Worm (Caenorhabditis elegans) whole organism, mixed stage, embryonic: ENCODE data around the gene ZK809.8.
A peak's percentile ranks its signal among the peaks of the same experiment; 100 is the strongest.

Source experiments
- bed-3 ChIP-seq: fragments of 200-800 bp; sonication (Bioruptor generic); optimal IDR thresholded peaks from 3 replicates; lab custom pipeline; 2018; ENCODE audit warnings: mild to moderate bottlenecking, missing genetic modification characterization, moderate library complexity, missing compliant biosample characterization
- blmp-1 ChIP-seq: fragments of 150-350 bp; optimal IDR thresholded peaks from 2 replicates; lab custom pipeline; 2014; ENCODE audit warnings: missing biosample characterization, missing genetic modification characterization
- ceh-39 ChIP-seq: fragments of 150-350 bp; optimal IDR thresholded peaks from 2 replicates; lab custom pipeline; 2014; ENCODE audit warnings: missing biosample characterization, missing genetic modification characterization
- ceh-43 ChIP-seq: fragments of 200-800 bp; sonication (Bioruptor generic); optimal IDR thresholded peaks from 2 replicates; lab custom pipeline; 2018; ENCODE audit warnings: mild to moderate bottlenecking, missing genetic modification characterization, moderate library complexity, missing compliant biosample characterization
- ceh-83 ChIP-seq: fragments of 200-800 bp; sonication (Bioruptor generic); optimal IDR thresholded peaks from 2 replicates; lab custom pipeline; 2018; ENCODE audit warnings: mild to moderate bottlenecking, missing genetic modification characterization, missing compliant biosample characterization
- cnd-1 ChIP-seq: fragments of 200-800 bp; sonication (Bioruptor generic); optimal IDR thresholded peaks from 2 replicates; lab custom pipeline; 2018; ENCODE audit warnings: mild to moderate bottlenecking, missing genetic modification characterization, missing compliant biosample characterization
- drap-1 ChIP-seq: fragments of 200-800 bp; sonication (Bioruptor generic); optimal IDR thresholded peaks from 3 replicates; lab custom pipeline; 2018; ENCODE audit warnings: mild to moderate bottlenecking, missing genetic modification characterization, missing compliant biosample characterization
- elt-1 ChIP-seq: sonication (generic microtip); optimal IDR thresholded peaks from 2 replicates; lab custom pipeline; 2017; ENCODE audit warnings: missing genetic modification characterization, mild to moderate bottlenecking, missing compliant biosample characterization, antibody characterized with exemption, moderate library complexity, borderline replicate concordance; ENCODE audit not compliant: insufficient read depth
- flh-1 ChIP-seq: fragments of 200-800 bp; sonication (Bioruptor generic); optimal IDR thresholded peaks from 2 replicates; lab custom pipeline; 2018; ENCODE audit warnings: mild to moderate bottlenecking, missing genetic modification characterization, moderate library complexity, missing compliant biosample characterization
- ham-2 ChIP-seq: fragments of 200-800 bp; sonication (Bioruptor generic); optimal IDR thresholded peaks from 2 replicates; lab custom pipeline; 2018; ENCODE audit warnings: mild to moderate bottlenecking, missing genetic modification characterization, missing compliant biosample characterization
- lin-13 ChIP-seq: fragments of 150-350 bp; optimal IDR thresholded peaks from 2 replicates; lab custom pipeline; 2014; ENCODE audit warnings: missing biosample characterization, missing genetic modification characterization
- lin-32 ChIP-seq: fragments of 200-800 bp; sonication (Bioruptor generic); optimal IDR thresholded peaks from 2 replicates; lab custom pipeline; 2018; ENCODE audit warnings: mild to moderate bottlenecking, missing genetic modification characterization, missing compliant biosample characterization
- lsy-2 ChIP-seq: fragments of 150-350 bp; optimal IDR thresholded peaks from 2 replicates; lab custom pipeline; 2014; ENCODE audit warnings: missing biosample characterization, missing genetic modification characterization
- mab-5 ChIP-seq: fragments of 150-350 bp; optimal IDR thresholded peaks from 2 replicates; lab custom pipeline; 2014; ENCODE audit warnings: missing biosample characterization, missing genetic modification characterization
- mep-1 ChIP-seq: fragments of 150-350 bp; optimal IDR thresholded peaks from 2 replicates; lab custom pipeline; 2017; ENCODE audit warnings: missing biosample characterization, missing genetic modification reagents, missing genetic modification characterization, inconsistent platforms
- mls-2 ChIP-seq: sonication (generic microtip); optimal IDR thresholded peaks from 2 replicates; lab custom pipeline; 2016; ENCODE audit warnings: mild to moderate bottlenecking, missing genetic modification characterization, moderate library complexity, missing compliant biosample characterization
- nhr-2 ChIP-seq: fragments of 150-350 bp; optimal IDR thresholded peaks from 2 replicates; lab custom pipeline; 2014; ENCODE audit warnings: missing biosample characterization, missing genetic modification characterization
- pha-4 ChIP-seq: fragments of 150-350 bp; optimal IDR thresholded peaks from 2 replicates; lab custom pipeline; 2018; ENCODE audit warnings: missing biosample characterization, missing genetic modification reagents, missing genetic modification characterization
- sem-2 ChIP-seq: fragments of 200-800 bp; sonication (Bioruptor generic); optimal IDR thresholded peaks from 2 replicates; lab custom pipeline; 2018; ENCODE audit warnings: mild to moderate bottlenecking, missing genetic modification characterization, missing compliant biosample characterization
- snpc-4 ChIP-seq: fragments of 150-350 bp; optimal IDR thresholded peaks from 2 replicates; lab custom pipeline; 2014; ENCODE audit warnings: missing biosample characterization, missing genetic modification characterization
- sptf-1 ChIP-seq: sonication (generic microtip); optimal IDR thresholded peaks from 2 replicates; lab custom pipeline; 2017; ENCODE audit warnings: mild to moderate bottlenecking, missing genetic modification characterization, moderate library complexity, missing compliant biosample characterization
- tbx-8 ChIP-seq: fragments of 200-800 bp; sonication (Bioruptor generic); optimal IDR thresholded peaks from 2 replicates; lab custom pipeline; 2018; ENCODE audit warnings: mild to moderate bottlenecking, missing genetic modification characterization, moderate library complexity, missing compliant biosample characterization
- unc-120 ChIP-seq: sonication (generic microtip); optimal IDR thresholded peaks from 2 replicates; lab custom pipeline; 2017; ENCODE audit warnings: missing genetic modification characterization, missing compliant biosample characterization; ENCODE audit not compliant: poor library complexity, severe bottlenecking
- unc-39 ChIP-seq: fragments of 150-350 bp; optimal IDR thresholded peaks from 2 replicates; lab custom pipeline; 2014; ENCODE audit warnings: missing biosample characterization, missing genetic modification characterization
- ztf-11 ChIP-seq: fragments of 150-350 bp; optimal IDR thresholded peaks from 2 replicates; lab custom pipeline; 2014; ENCODE audit warnings: missing biosample characterization, missing genetic modification characterization

The ZK809.8 gene

ce11 chrIV:11692071-11692673 is 43.3 kb upstream of the ZK809.8 start (continued):
- TF ChIP-seq snpc-4 (tag; lab: Kevin White, UChicago) (no peak), unc-120 (tag; lab: Kevin White, UChicago) (peak; percentile 88), flh-1 (GFP tag; lab: Kevin White, UChicago) (no peak), blmp-1 (peak; percentile 36), nhr-2 (tag; lab: Kevin White, UChicago) (peak; percentile 1), cnd-1 (peak; percentile 72), sptf-1 (tag; lab: Kevin White, UChicago) (peak; percentile 28)
- TF ChIP-seq, all 35 proteins: peak for 19

ce11 chrIV:11691524-11691923 is 42.7 kb upstream of the ZK809.8 start:
- TF ChIP-seq ceh-83 (GFP tag; lab: Kevin White, UChicago) (no peak), drap-1 (GFP tag; lab: Kevin White, UChicago) (no peak), bed-3 (no peak), tbx-8 (GFP tag; lab: Kevin White, UChicago) (no peak), ceh-43 (GFP tag; lab: Kevin White, UChicago) (no peak), lin-32 (GFP tag; lab: Kevin White, UChicago) (no peak), unc-39 (tag; lab: Kevin White, UChicago) (no peak), mls-2 (tag; lab: Kevin White, UChicago) (no peak), mab-5 (tag; lab: Kevin White, UChicago) (no peak), ztf-11 (tag; lab: Kevin White, UChicago) (no peak), lsy-2 (tag; lab: Kevin White, UChicago) (no peak), sptf-1 (tag; lab: Kevin White, UChicago) (no peak)
- TF ChIP-seq, all 35 proteins: peak for 0

- TF ChIP-seq ceh-83 (GFP tag; lab: Kevin White, UChicago) = no peak
- TF ChIP-seq ceh-39 (tag; lab: Kevin White, UChicago) = no peak
Measured at ce11 chrIV:11690988-11691387, 42.1 kb upstream of the ZK809.8 start, which contains the start of gene let-60. Gene let-60, minus strand, starts transcription at chrIV:11691088.

ce11 chrIV:11688018-11688417 is 39.2 kb upstream of the ZK809.8 start, which contains the start of gene ZK792.5:
Gene ZK792.5, minus strand, starts transcription at chrIV:11688118.
- TF ChIP-seq blmp-1 = no peak
- TF ChIP-seq bed-3 = peak; percentile 2

DNA sequence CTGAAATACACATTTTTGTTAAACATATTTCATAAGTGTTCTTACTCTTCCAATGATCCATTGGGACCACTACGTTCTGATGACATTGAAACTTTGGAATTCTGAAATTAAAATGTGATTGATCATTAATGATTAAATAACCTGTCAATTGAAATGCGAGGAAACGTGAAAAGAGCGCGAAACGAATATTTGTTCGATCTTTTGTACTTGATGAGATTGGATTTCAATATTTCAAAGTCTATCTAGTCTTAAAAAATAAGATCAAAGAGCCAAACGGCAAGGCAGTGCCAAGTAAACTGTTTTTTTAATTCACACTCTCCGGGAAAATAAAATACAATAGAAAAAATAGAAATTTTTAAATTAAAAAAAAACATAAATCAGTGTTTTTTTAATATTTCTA is 33.0 kb upstream of the ZK809.8 start, which contains the start of gene ZK792.4:
Gene ZK792.4 (minus strand): TSS at position 101 of the 400 bp plus-strand sequence.
- TF ChIP-seq sem-2 (GFP tag; lab: Kevin White, UChicago) = no peak

ce11 chrIV:11676054-11676453 is 27.2 kb upstream of the ZK809.8 start, which contains the start of gene inx-9:
Gene inx-9, plus strand, starts transcription at chrIV:11676354.
- TF ChIP-seq snpc-4 (tag; lab: Kevin White, UChicago) (no peak), unc-39 (tag; lab: Kevin White, UChicago) (no peak), ztf-11 (tag; lab: Kevin White, UChicago) (no peak), blmp-1 (no peak), mab-5 (tag; lab: Kevin White, UChicago) (no peak), sem-2 (GFP tag; lab: Kevin White, UChicago) (no peak), elt-1 (tag; lab: Kevin White, UChicago) (no peak), sptf-1 (tag; lab: Kevin White, UChicago) (no peak), lin-13 (no peak), mep-1 (no peak), mls-2 (tag; lab: Kevin White, UChicago) (no peak)

- TF ChIP-seq tbx-8 (GFP tag; lab: Kevin White, UChicago) (no peak), drap-1 (GFP tag; lab: Kevin White, UChicago) (no peak), pha-4 (tag; lab: Kevin White, UChicago) (no peak), ceh-39 (tag; lab: Kevin White, UChicago) (no peak), ham-2 (GFP tag; lab: Kevin White, UChicago) (no peak)
Measured at ce11 chrIV:11673543-11673942, 24.7 kb upstream of the ZK809.8 start, which contains the start of gene inx-8. Gene inx-8, plus strand, starts transcription at chrIV:11673843.
